Fruit fly (Drosophila melanogaster): ENCODE measurements around the gene Ssdp.

The Ssdp gene

dm6 chr3R:18171983-18172967 is 27.1 kb downstream of the Ssdp start (continued):
- TF ChIP-seq D (optimal IDR thresholded peaks at IDR 0.05) (no peak), D (GFP tag; optimal IDR thresholded peaks at IDR 0.05) (peak; percentile 94), CG34422 (GFP tag; IDR thresholded peaks at IDR 0.05) (peak; percentile 80), CG7271 (tag; optimal IDR thresholded peaks at IDR 0.05) (peak; percentile 43), Ssrp (tag; optimal IDR thresholded peaks at IDR 0.05) (peak; percentile 98), cato (GFP tag; optimal IDR thresholded peaks at IDR 0.05; ENCODE audit: borderline replicate concordance) (peak; percentile 89), Asciz (GFP tag; optimal IDR thresholded peaks at IDR 0.05) (peak; percentile 95), CG7357 (GFP tag; IDR thresholded peaks at IDR 0.05) (peak; percentile 81), CG31441 (GFP tag; IDR thresholded peaks at IDR 0.05) (peak; percentile 98), sima (GFP tag; optimal IDR thresholded peaks at IDR 0.05) (peak; percentile 58), Lhr (GFP tag; optimal IDR thresholded peaks at IDR 0.05) (peak; percentile 74), CG4707 (GFP tag; optimal IDR thresholded peaks at IDR 0.05) (peak; percentile 85), HmgZ (tag; optimal IDR thresholded peaks at IDR 0.05) (peak; percentile 92), knrl (GFP tag; IDR thresholded peaks at IDR 0.05; ENCODE audit: partially characterized antibody) (no peak), Abd-B (GFP tag; optimal IDR thresholded peaks at IDR 0.05) (peak; percentile 95), hb (GFP tag; IDR thresholded peaks at IDR 0.05; ENCODE audit: partially characterized antibody) (no peak), sr (GFP tag; IDR thresholded peaks at IDR 0.05) (no peak), h (optimal IDR thresholded peaks at IDR 0.05) (no peak), chm (GFP tag; IDR thresholded peaks at IDR 0.05) (peak; percentile 78), CG10366 (GFP tag; IDR thresholded peaks at IDR 0.05) (peak; percentile 82), cas (GFP tag; IDR thresholded peaks at IDR 0.05) (peak; percentile 64), Atf6 (GFP tag; IDR thresholded peaks at IDR 0.05) (peak; percentile 89), Rfx (GFP tag; IDR thresholded peaks at IDR 0.05) (peak; percentile 84), CG31388 (GFP tag; optimal IDR thresholded peaks at IDR 0.05) (peak; percentile 77), sc (optimal IDR thresholded peaks at IDR 0.05) (no peak), sc (GFP tag; optimal IDR thresholded peaks at IDR 0.05) (peak; percentile 89), zfh1 (GFP tag; IDR thresholded peaks at IDR 0.05) (peak; percentile 92), pros (GFP tag; optimal IDR thresholded peaks at IDR 0.05) (no peak), CG4617 (GFP tag; optimal IDR thresholded peaks at IDR 0.05; ENCODE audit: borderline replicate concordance) (peak; percentile 72), schlank (tag; optimal IDR thresholded peaks at IDR 0.05) (peak; percentile 69), HLH54F (GFP tag; optimal IDR thresholded peaks at IDR 0.05) (peak; percentile 92), Chrac-16 (GFP tag; optimal IDR thresholded peaks at IDR 0.05) (peak; percentile 92), lilli (GFP tag; optimal IDR thresholded peaks at IDR 0.05) (peak; percentile 93), CG13624 (GFP tag; optimal IDR thresholded peaks at IDR 0.05) (peak; percentile 78), btn (GFP tag; optimal IDR thresholded peaks at IDR 0.05) (peak; percentile 74), tio (GFP tag; optimal IDR thresholded peaks at IDR 0.05) (peak; percentile 94), ab (GFP tag; optimal IDR thresholded peaks at IDR 0.05) (peak; percentile 80), Stat92E (GFP tag; optimal IDR thresholded peaks at IDR 0.05) (peak in 1 of 3 experiments; percentile 85), CG15696 (tag; optimal IDR thresholded peaks at IDR 0.05) (peak; percentile 91), nau (GFP tag; optimal IDR thresholded peaks at IDR 0.05) (no peak), usp (GFP tag; optimal IDR thresholded peaks at IDR 0.05) (no peak), CG10267 (tag; optimal IDR thresholded peaks at IDR 0.05) (peak; percentile 89), CG13424 (tag; optimal IDR thresholded peaks at IDR 0.05) (peak; percentile 98), CG11504 (tag; optimal IDR thresholded peaks at IDR 0.05) (peak; percentile 96), CG5953 (GFP tag; IDR thresholded peaks at IDR 0.05) (peak; percentile 87), Ets65A (GFP tag) (peak; percentile 98), al (GFP tag; IDR thresholded peaks at IDR 0.05) (peak; percentile 87), sisA (GFP tag; IDR thresholded peaks at IDR 0.05) (peak; percentile 91), Sry-δ (GFP tag; optimal IDR thresholded peaks at IDR 0.05) (peak; percentile 55)

Measured in whole organism, embryonic.